Worm (Caenorhabditis elegans) whole organism, mixed stage, embryonic: ENCODE measurements around the gene K08E4.2.

Source experiments
- bed-3 ChIP-seq: fragments of 200-800 bp; sonication (Bioruptor generic); optimal IDR thresholded peaks from 3 replicates; lab custom pipeline; 2018; ENCODE audit warnings: mild to moderate bottlenecking, missing genetic modification characterization, moderate library complexity, missing compliant biosample characterization
- blmp-1 ChIP-seq: fragments of 150-350 bp; optimal IDR thresholded peaks from 2 replicates; lab custom pipeline; 2014; ENCODE audit warnings: missing biosample characterization, missing genetic modification characterization
- ceh-39 ChIP-seq: fragments of 150-350 bp; optimal IDR thresholded peaks from 2 replicates; lab custom pipeline; 2014; ENCODE audit warnings: missing biosample characterization, missing genetic modification characterization
- ceh-43 ChIP-seq: fragments of 200-800 bp; sonication (Bioruptor generic); optimal IDR thresholded peaks from 2 replicates; lab custom pipeline; 2018; ENCODE audit warnings: mild to moderate bottlenecking, missing genetic modification characterization, moderate library complexity, missing compliant biosample characterization
- ceh-83 ChIP-seq: fragments of 200-800 bp; sonication (Bioruptor generic); optimal IDR thresholded peaks from 2 replicates; lab custom pipeline; 2018; ENCODE audit warnings: mild to moderate bottlenecking, missing genetic modification characterization, missing compliant biosample characterization
- ces-1 ChIP-seq: fragments of 150-350 bp; optimal IDR thresholded peaks from 2 replicates; lab custom pipeline; 2014; ENCODE audit warnings: missing biosample characterization, missing genetic modification reagents, missing genetic modification characterization
- cnd-1 ChIP-seq: fragments of 200-800 bp; sonication (Bioruptor generic); optimal IDR thresholded peaks from 2 replicates; lab custom pipeline; 2018; ENCODE audit warnings: mild to moderate bottlenecking, missing genetic modification characterization, missing compliant biosample characterization
- drap-1 ChIP-seq: fragments of 200-800 bp; sonication (Bioruptor generic); optimal IDR thresholded peaks from 3 replicates; lab custom pipeline; 2018; ENCODE audit warnings: mild to moderate bottlenecking, missing genetic modification characterization, missing compliant biosample characterization
- elt-3 ChIP-seq: fragments of 150-350 bp; optimal IDR thresholded peaks from 2 replicates; lab custom pipeline; 2014; ENCODE audit warnings: missing biosample characterization, missing genetic modification characterization
- flh-1 ChIP-seq: fragments of 200-800 bp; sonication (Bioruptor generic); optimal IDR thresholded peaks from 2 replicates; lab custom pipeline; 2018; ENCODE audit warnings: mild to moderate bottlenecking, missing genetic modification characterization, moderate library complexity, missing compliant biosample characterization
- ham-2 ChIP-seq: fragments of 200-800 bp; sonication (Bioruptor generic); optimal IDR thresholded peaks from 2 replicates; lab custom pipeline; 2018; ENCODE audit warnings: mild to moderate bottlenecking, missing genetic modification characterization, missing compliant biosample characterization
- hlh-1 ChIP-seq: fragments of 150-350 bp; optimal IDR thresholded peaks from 2 replicates; lab custom pipeline; 2014; ENCODE audit warnings: missing biosample characterization, missing genetic modification reagents, missing genetic modification characterization
- lin-13 ChIP-seq: fragments of 150-350 bp; optimal IDR thresholded peaks from 2 replicates; lab custom pipeline; 2014; ENCODE audit warnings: missing biosample characterization, missing genetic modification characterization
- lin-32 ChIP-seq: fragments of 200-800 bp; sonication (Bioruptor generic); optimal IDR thresholded peaks from 2 replicates; lab custom pipeline; 2018; ENCODE audit warnings: mild to moderate bottlenecking, missing genetic modification characterization, missing compliant biosample characterization
- lsy-2 ChIP-seq: fragments of 150-350 bp; optimal IDR thresholded peaks from 2 replicates; lab custom pipeline; 2014; ENCODE audit warnings: missing biosample characterization, missing genetic modification characterization
- mab-5 ChIP-seq: fragments of 150-350 bp; optimal IDR thresholded peaks from 2 replicates; lab custom pipeline; 2014; ENCODE audit warnings: missing biosample characterization, missing genetic modification characterization
- mep-1 ChIP-seq: fragments of 150-350 bp; optimal IDR thresholded peaks from 2 replicates; lab custom pipeline; 2017; ENCODE audit warnings: missing biosample characterization, missing genetic modification reagents, missing genetic modification characterization, inconsistent platforms
- nhr-12 ChIP-seq: fragments of 150-350 bp; optimal IDR thresholded peaks from 2 replicates; lab custom pipeline; 2014; ENCODE audit warnings: missing biosample characterization, missing genetic modification characterization
- nhr-237 ChIP-seq: fragments of 150-350 bp; optimal IDR thresholded peaks from 2 replicates; lab custom pipeline; 2014; ENCODE audit warnings: missing biosample characterization, missing genetic modification characterization
- nhr-28 ChIP-seq: fragments of 150-350 bp; optimal IDR thresholded peaks from 2 replicates; lab custom pipeline; 2014; ENCODE audit warnings: missing biosample characterization, missing genetic modification characterization
- pha-4 ChIP-seq: fragments of 150-350 bp; optimal IDR thresholded peaks from 2 replicates; lab custom pipeline; 2018; ENCODE audit warnings: missing biosample characterization, missing genetic modification reagents, missing genetic modification characterization
- sem-2 ChIP-seq: fragments of 200-800 bp; sonication (Bioruptor generic); optimal IDR thresholded peaks from 2 replicates; lab custom pipeline; 2018; ENCODE audit warnings: mild to moderate bottlenecking, missing genetic modification characterization, missing compliant biosample characterization
- snpc-4 ChIP-seq: fragments of 150-350 bp; optimal IDR thresholded peaks from 2 replicates; lab custom pipeline; 2014; ENCODE audit warnings: missing biosample characterization, missing genetic modification characterization
- sptf-1 ChIP-seq: sonication (generic microtip); optimal IDR thresholded peaks from 2 replicates; lab custom pipeline; 2017; ENCODE audit warnings: mild to moderate bottlenecking, missing genetic modification characterization, moderate library complexity, missing compliant biosample characterization
- tbx-8 ChIP-seq: fragments of 200-800 bp; sonication (Bioruptor generic); optimal IDR thresholded peaks from 2 replicates; lab custom pipeline; 2018; ENCODE audit warnings: mild to moderate bottlenecking, missing genetic modification characterization, moderate library complexity, missing compliant biosample characterization
- unc-120 ChIP-seq: sonication (generic microtip); optimal IDR thresholded peaks from 2 replicates; lab custom pipeline; 2017; ENCODE audit warnings: missing genetic modification characterization, missing compliant biosample characterization; ENCODE audit not compliant: poor library complexity, severe bottlenecking
- unc-39 ChIP-seq: fragments of 150-350 bp; optimal IDR thresholded peaks from 2 replicates; lab custom pipeline; 2014; ENCODE audit warnings: missing biosample characterization, missing genetic modification characterization
- zip-8 ChIP-seq: fragments of 150-350 bp; optimal IDR thresholded peaks from 2 replicates; lab custom pipeline; 2014; ENCODE audit warnings: missing biosample characterization, missing genetic modification characterization
- ztf-11 ChIP-seq: fragments of 150-350 bp; optimal IDR thresholded peaks from 2 replicates; lab custom pipeline; 2014; ENCODE audit warnings: missing biosample characterization, missing genetic modification characterization

Gene K08E4.2

ce11 chrIV:12056603-12057002 is at the start of gene K08E4.2:
TSS of gene K08E4.2 (minus strand) at chrIV:12056656.
- TF ChIP-seq tbx-8 (GFP tag; lab: Kevin White, UChicago), result no peak
- TF ChIP-seq mep-1 (tag; lab: Kevin White, UChicago), result no peak
- no peak for TF ChIP-seq ham-2 (GFP tag; lab: Kevin White, UChicago)
- TF ChIP-seq ceh-83 (GFP tag; lab: Kevin White, UChicago), result no peak
- TF ChIP-seq hlh-1 (tag; lab: Kevin White, UChicago), result no peak
- no peak for TF ChIP-seq lin-13 (tag; lab: Kevin White, UChicago)
- no peak for TF ChIP-seq snpc-4 (tag; lab: Kevin White, UChicago)
- TF ChIP-seq sptf-1 (tag; lab: Kevin White, UChicago), result no peak
- no peak for TF ChIP-seq lin-32
- no peak for TF ChIP-seq bed-3 (GFP tag; lab: Kevin White, UChicago)
- no peak for TF ChIP-seq elt-3 (tag; lab: Kevin White, UChicago)
- no peak for TF ChIP-seq cnd-1 (tag; lab: Kevin White, UChicago)

ce11 chrIV:12105558-12105957 is 49.1 kb upstream of the K08E4.2 start, which contains the start of gene M18.3:
TSS of gene M18.3 (plus strand) at chrIV:12105858.
- TF ChIP-seq blmp-1 (tag; lab: Kevin White, UChicago) (no peak), pha-4 (tag; lab: Kevin White, UChicago) (no peak), nhr-237 (tag; lab: Kevin White, UChicago) (no peak), ces-1 (GFP tag; lab: Kevin White, UChicago) (no peak), snpc-4 (tag; lab: Kevin White, UChicago) (no peak), lsy-2 (tag; lab: Kevin White, UChicago) (no peak), nhr-12 (tag; lab: Kevin White, UChicago) (no peak), nhr-28 (tag; lab: Kevin White, UChicago) (no peak), tbx-8 (GFP tag; lab: Kevin White, UChicago) (no peak), sem-2 (GFP tag; lab: Kevin White, UChicago) (no peak), flh-1 (GFP tag; lab: Kevin White, UChicago) (no peak), hlh-1 (tag; lab: Kevin White, UChicago) (no peak)

ce11 chrIV:12096479-12096878 is 40.0 kb upstream of the K08E4.2 start, which contains the start of gene mon-2:
TSS of gene mon-2 (plus strand) at chrIV:12096779.
- TF ChIP-seq mab-5 (no peak), ceh-83 (GFP tag; lab: Kevin White, UChicago) (no peak), ceh-43 (GFP tag; lab: Kevin White, UChicago) (no peak), unc-39 (tag; lab: Kevin White, UChicago) (no peak), nhr-12 (tag; lab: Kevin White, UChicago) (no peak), bed-3 (GFP tag; lab: Kevin White, UChicago) (no peak), lin-13 (tag; lab: Kevin White, UChicago) (no peak)

DNA sequence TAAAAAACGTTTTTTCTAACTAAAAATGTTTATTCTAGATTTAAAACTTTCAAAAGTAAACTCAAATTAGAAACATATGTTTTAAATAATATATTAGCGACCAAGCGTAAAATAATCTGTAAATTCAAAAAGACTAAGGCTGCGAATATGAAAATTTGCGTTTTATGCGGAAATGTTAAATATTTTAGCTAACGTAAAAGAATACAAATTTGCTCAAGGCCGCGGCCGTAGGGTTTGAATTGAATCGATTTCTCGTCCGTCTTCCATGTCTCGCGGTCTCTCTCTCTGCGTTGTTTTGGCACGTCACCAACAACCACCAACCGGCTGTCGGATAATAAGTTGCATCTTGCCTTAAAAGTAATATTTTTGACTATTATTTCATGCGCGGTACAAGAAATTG is 37.4 kb upstream of the K08E4.2 start, which contains the start of gene F11A10.5:
F11A10.5 (plus strand) TSS at position 301 of the 400 bp plus-strand sequence.
- no peak for TF ChIP-seq pha-4 (tag; lab: Kevin White, UChicago)
- TF ChIP-seq hlh-1 (tag; lab: Kevin White, UChicago), result peak; percentile 14
- peak; percentile 8 for TF ChIP-seq ces-1 (GFP tag; lab: Kevin White, UChicago)
- TF ChIP-seq ztf-11, result no peak

DNA sequence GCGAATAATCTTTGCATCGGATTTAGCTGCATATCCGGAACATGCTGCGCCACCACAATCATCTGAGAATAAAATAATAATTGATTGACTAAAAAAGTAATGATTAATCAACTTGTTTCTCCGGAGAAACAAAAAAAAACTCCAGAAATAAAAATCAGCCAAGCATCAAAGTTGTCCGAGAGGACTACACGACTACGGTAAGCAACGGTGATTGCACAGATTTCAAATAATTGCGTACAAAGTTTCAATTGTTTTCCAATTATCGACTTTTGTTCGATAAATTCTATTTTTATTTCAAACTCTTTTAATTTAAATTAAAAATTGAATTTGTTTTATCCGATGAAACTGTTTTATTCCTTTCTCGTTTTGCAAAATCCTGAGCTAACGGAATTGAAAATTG is 36.9 kb upstream of the K08E4.2 start, which contains the start of gene cpsf-4:
cpsf-4 (minus strand) TSS at position 62 of the 400 bp plus-strand sequence.
- TF ChIP-seq lsy-2 (tag; lab: Kevin White, UChicago) (peak; percentile 41), zip-8 (tag; lab: Kevin White, UChicago) (no peak), cnd-1 (tag; lab: Kevin White, UChicago) (no peak), sem-2 (GFP tag; lab: Kevin White, UChicago) (no peak), drap-1 (no peak)

- TF ChIP-seq unc-120 (tag; lab: Kevin White, UChicago) (no peak), pha-4 (tag; lab: Kevin White, UChicago) (no peak), ceh-39 (tag; lab: Kevin White, UChicago) (no peak), nhr-28 (tag; lab: Kevin White, UChicago) (no peak), cnd-1 (tag; lab: Kevin White, UChicago) (no peak), sptf-1 (tag; lab: Kevin White, UChicago) (no peak), zip-8 (tag; lab: Kevin White, UChicago) (no peak)
Observed at ce11 chrIV:12092113-12092512, 35.7 kb upstream of the K08E4.2 start, which contains the start of gene mig-32. TSS of gene mig-32 (minus strand) at chrIV:12092213.
